Fruit fly (Drosophila melanogaster): ENCODE results near the gene ru.
A peak's percentile ranks its signal among the peaks of the same experiment; 100 is the strongest.

The ru gene

dm6 chr3L:1376014-1376745, 5.8 kb downstream of the ru start (continued):
- TF ChIP-seq Dek (tag; optimal IDR thresholded peaks at IDR 0.05) (no peak), CG10274 (GFP tag; optimal IDR thresholded peaks at IDR 0.05) (no peak), Spps (tag; optimal IDR thresholded peaks at IDR 0.05) (no peak), nau (GFP tag; optimal IDR thresholded peaks at IDR 0.05) (no peak), CG17802 (tag; optimal IDR thresholded peaks at IDR 0.05) (no peak), slbo (GFP tag; IDR thresholded peaks at IDR 0.05) (no peak), otp (GFP tag; IDR thresholded peaks at IDR 0.05) (no peak; the same call in 2 of the 3 replicates), Hmx (GFP tag; optimal IDR thresholded peaks at IDR 0.05) (no peak), CG18011 (GFP tag; optimal IDR thresholded peaks at IDR 0.05) (peak; percentile 37), CG8765 (GFP tag; IDR thresholded peaks at IDR 0.05) (no peak), sima (GFP tag; optimal IDR thresholded peaks at IDR 0.05) (no peak), CG15269 (tag; optimal IDR thresholded peaks at IDR 0.05) (peak; percentile 68), hkb (optimal IDR thresholded peaks at IDR 0.05) (no peak), hkb (GFP tag; IDR thresholded peaks at IDR 0.05) (peak; percentile 71), CG16813 (GFP tag; IDR thresholded peaks at IDR 0.05; ENCODE audit: partially characterized antibody) (peak; percentile 38; the same call in 1 of the 3 replicates), klu (GFP tag; IDR thresholded peaks at IDR 0.05) (no peak), CHES-1-like (GFP tag; optimal IDR thresholded peaks at IDR 0.05) (no peak), Tbp (GFP tag; optimal IDR thresholded peaks at IDR 0.05) (no peak), eve (GFP tag; optimal IDR thresholded peaks at IDR 0.05) (peak in 1 of 2 experiments; percentile 87), Taf1 (GFP tag; IDR thresholded peaks at IDR 0.05) (no peak), D19B (GFP tag; optimal IDR thresholded peaks at IDR 0.05) (no peak), CG14965 (GFP tag; optimal IDR thresholded peaks at IDR 0.05; ENCODE audit: borderline replicate concordance) (no peak), CG15696 (tag; optimal IDR thresholded peaks at IDR 0.05) (no peak), Poxn (GFP tag; IDR thresholded peaks at IDR 0.05) (no peak), ara (GFP tag; IDR thresholded peaks at IDR 0.05) (peak; percentile 69; the same call in 1 of the 2 replicates), repo (GFP tag; optimal IDR thresholded peaks at IDR 0.05) (peak; percentile 34), gsb (GFP tag; IDR thresholded peaks at IDR 0.05) (no peak), CG12236 (GFP tag; optimal IDR thresholded peaks at IDR 0.05) (no peak), cg (GFP tag; optimal IDR thresholded peaks at IDR 0.05) (no peak), Bdp1 (GFP tag; optimal IDR thresholded peaks at IDR 0.05) (no peak), Adf1 (GFP tag; IDR thresholded peaks at IDR 0.05) (no peak), knrl (GFP tag; IDR thresholded peaks at IDR 0.05; ENCODE audit: partially characterized antibody) (peak; percentile 64; the same call in 2 of the 3 replicates), CG2199 (GFP tag; IDR thresholded peaks at IDR 0.05) (no peak), jing (GFP tag; optimal IDR thresholded peaks at IDR 0.05) (peak; percentile 14), CG11093 (GFP tag; IDR thresholded peaks at IDR 0.05) (no peak), CG9437 (GFP tag; optimal IDR thresholded peaks at IDR 0.05) (peak; percentile 29), grn (GFP tag; optimal IDR thresholded peaks at IDR 0.05) (peak; percentile 15), Eip74EF (GFP tag; optimal IDR thresholded peaks at IDR 0.05) (peak in 1 of 2 experiments; percentile 55), CG5180 (GFP tag; optimal IDR thresholded peaks at IDR 0.05) (no peak), lola (GFP tag; optimal IDR thresholded peaks at IDR 0.05) (peak in 1 of 3 experiments; percentile 31), rib (GFP tag; IDR thresholded peaks at IDR 0.05) (no peak), eyg (GFP tag; optimal IDR thresholded peaks at IDR 0.05) (no peak), Nf-YB (GFP tag; optimal IDR thresholded peaks at IDR 0.05) (peak; percentile 21), Doc2 (GFP tag; IDR thresholded peaks at IDR 0.05) (no peak), CG12391 (tag; optimal IDR thresholded peaks at IDR 0.05) (peak; percentile 60), CG10543 (GFP tag; optimal IDR thresholded peaks at IDR 0.05) (no peak), crp (GFP tag; optimal IDR thresholded peaks at IDR 0.05) (no peak), pfk (GFP tag; optimal IDR thresholded peaks at IDR 0.05) (no peak), pita (GFP tag; optimal IDR thresholded peaks at IDR 0.05) (no peak)

Measured in whole organism, embryonic.